Fruit fly (Drosophila melanogaster): ENCODE data around the gene CG9444.
A peak's percentile ranks its signal among the peaks of the same experiment; 100 is the strongest.

Gene CG9444

DNA sequence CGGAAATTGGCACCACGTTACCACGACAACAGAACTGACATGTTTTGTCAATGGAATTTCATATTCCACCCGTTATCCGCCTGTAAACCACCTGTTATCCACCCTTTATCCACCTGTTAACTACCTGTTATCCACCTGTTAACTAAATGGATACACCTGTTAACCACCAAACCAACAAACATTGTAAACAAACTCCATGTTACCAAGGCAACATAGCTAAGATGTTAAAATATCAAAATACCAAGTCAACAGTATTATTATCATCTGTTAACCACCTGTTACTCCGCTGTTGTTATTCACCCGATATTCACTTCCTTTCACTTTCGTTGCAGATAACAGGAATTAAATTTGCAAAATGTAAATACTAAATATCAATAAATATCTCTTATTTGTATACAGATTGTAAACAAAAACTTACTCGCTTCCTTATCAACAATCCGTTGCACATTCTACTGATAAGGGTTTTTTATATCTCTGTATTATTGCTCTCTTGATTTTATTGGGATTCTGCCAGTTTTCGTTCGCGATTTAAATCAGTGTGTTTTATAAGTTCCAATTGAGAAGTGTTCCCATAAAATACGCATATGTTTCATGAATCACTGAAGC is 9.0 kb downstream of the CG9444 start, which contains the start of gene Nepl12:
Gene Nepl12, plus strand, starts transcription at position 556 of the 606 bp plus-strand sequence.
- TF ChIP-seq rn (GFP tag; IDR thresholded peaks at IDR 0.05) (no peak), CG12605 (GFP tag; IDR thresholded peaks at IDR 0.05) (peak; percentile 41; the same call in 1 of the 2 replicates), Snoo (tag; optimal IDR thresholded peaks at IDR 0.05) (no peak), CG4496 (GFP tag; IDR thresholded peaks at IDR 0.05) (no peak), CG17806 (tag; optimal IDR thresholded peaks at IDR 0.05) (no peak), D1 (tag; optimal IDR thresholded peaks at IDR 0.05) (no peak)

DNA sequence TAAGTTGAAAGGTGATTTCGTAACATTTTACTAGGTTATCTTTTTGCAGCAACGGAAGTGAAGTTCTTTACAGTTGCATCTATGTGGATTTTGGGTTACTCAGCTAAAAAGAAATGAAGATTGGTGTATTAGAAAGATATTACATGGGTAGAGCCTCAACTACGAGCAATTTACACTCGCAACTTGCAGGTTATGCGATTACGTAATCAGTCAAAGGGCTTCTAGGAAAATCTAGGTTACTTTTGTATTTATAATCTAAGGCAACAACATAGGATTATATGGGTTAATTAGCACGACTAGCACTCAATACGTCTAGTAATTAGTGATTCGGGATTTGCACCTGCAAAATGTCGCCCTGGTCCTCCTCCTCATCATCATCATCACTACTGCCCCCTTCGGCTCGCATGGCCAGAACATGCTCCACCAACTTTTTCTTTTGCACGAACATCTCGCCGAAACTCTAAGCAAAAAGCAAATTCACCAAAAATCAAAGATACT is 9.8 kb downstream of the CG9444 start, which contains the start of gene Dhc1:
Gene Dhc1, minus strand, starts transcription at position 448 of the 498 bp plus-strand sequence.
- TF ChIP-seq CG10348 (GFP tag; IDR thresholded peaks at IDR 0.05) = no peak
- TF ChIP-seq fd96Ca (GFP tag; IDR thresholded peaks at IDR 0.05) = no peak
- TF ChIP-seq CG17806 (tag; optimal IDR thresholded peaks at IDR 0.05) = no peak
- TF ChIP-seq CG9948 (tag; optimal IDR thresholded peaks at IDR 0.05) = no peak
- no peak for TF ChIP-seq CG34367 (tag; optimal IDR thresholded peaks at IDR 0.05)
- TF ChIP-seq Pif1B (GFP tag; optimal IDR thresholded peaks at IDR 0.05) = no peak
- no peak for TF ChIP-seq CG32121 (GFP tag; IDR thresholded peaks at IDR 0.05)
- TF ChIP-seq Ets98B (GFP tag; IDR thresholded peaks at IDR 0.05) = no peak
- no peak for TF ChIP-seq CG12605 (GFP tag; IDR thresholded peaks at IDR 0.05)
- TF ChIP-seq CG15710 (tag; optimal IDR thresholded peaks at IDR 0.05) = no peak
- no peak for TF ChIP-seq CG4496 (GFP tag; IDR thresholded peaks at IDR 0.05)
- TF ChIP-seq CG13204 (GFP tag; optimal IDR thresholded peaks at IDR 0.05) = no peak
- no peak for TF ChIP-seq CG8159 (tag; optimal IDR thresholded peaks at IDR 0.05)
- TF ChIP-seq EcR (GFP tag; optimal IDR thresholded peaks at IDR 0.05) = no peak
- TF ChIP-seq Snoo (tag; optimal IDR thresholded peaks at IDR 0.05) = no peak

DNA sequence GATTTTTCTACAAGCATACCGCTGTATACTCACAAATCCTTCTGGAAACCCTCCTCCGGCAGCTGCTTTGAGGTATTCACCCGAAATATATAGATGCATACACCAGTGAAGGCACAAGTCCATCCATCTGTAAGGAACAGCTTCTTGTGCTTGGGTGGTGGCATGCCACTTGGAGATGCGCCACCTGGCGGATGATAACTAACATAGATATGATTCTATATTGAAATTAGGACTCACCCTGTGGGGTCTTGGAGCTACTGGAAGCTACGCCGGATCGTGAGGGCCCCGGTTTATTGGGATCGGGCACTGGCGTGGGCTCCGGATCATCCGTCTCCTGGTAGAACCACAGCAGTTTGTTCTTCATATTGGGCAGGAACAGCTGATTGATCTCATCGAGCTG is 10.9 kb downstream of the CG9444 start:
- no peak for TF ChIP-seq fd96Ca (GFP tag; IDR thresholded peaks at IDR 0.05)

DNA sequence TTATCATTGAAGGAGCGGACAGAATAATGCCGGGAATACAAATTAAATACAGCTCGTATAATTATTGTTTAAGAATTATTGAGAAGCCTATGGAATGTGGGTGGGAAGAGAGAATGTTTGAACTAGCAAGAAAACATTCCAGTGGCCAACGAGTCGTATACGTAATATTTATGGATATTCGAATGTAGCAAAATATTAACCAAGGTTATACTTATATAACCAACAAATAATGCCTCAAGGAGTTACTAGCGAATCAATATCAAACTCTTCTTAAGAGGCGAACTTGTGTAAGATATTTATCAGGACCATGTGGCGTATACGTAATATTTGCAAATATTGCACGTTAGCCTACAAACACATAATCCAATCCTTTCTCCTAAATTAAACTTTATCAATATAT is 18.7 kb downstream of the CG9444 start:
- no peak for TF ChIP-seq CG10348 (GFP tag; IDR thresholded peaks at IDR 0.05)
- TF ChIP-seq Pif1A (GFP tag; optimal IDR thresholded peaks at IDR 0.05) = no peak
- no peak for TF ChIP-seq CG8159 (tag; optimal IDR thresholded peaks at IDR 0.05)
- TF ChIP-seq Snoo (tag; optimal IDR thresholded peaks at IDR 0.05) = no peak

DNA sequence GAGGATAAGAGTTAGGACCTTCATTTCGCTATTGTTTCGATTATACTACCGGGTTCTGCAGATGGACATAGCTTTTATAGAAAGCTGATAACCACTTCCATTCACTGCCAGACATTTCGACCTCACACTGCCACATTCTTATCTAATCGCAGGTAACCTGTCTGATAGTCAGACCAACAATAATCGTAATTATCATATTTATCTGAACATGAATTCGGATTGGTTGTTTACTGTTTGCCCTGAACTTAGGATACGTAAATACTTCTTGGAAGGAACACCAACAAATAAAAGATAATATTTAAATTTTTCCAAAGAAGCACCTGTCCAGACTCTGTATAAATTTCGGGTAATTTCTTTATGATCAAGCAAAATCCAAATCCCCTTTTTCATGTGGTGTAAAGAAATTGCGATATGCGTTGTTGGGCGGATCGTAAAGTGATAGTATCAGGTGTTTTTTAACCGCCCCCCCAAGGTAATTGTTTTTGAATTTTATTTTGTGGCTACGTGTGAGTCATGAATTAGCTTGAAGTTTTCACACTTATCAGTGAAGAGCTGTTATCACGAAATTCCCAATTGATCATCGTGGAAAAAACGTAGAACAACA is 37.9 kb downstream of the CG9444 start, which contains the start of gene Fst:
Gene Fst, minus strand, starts transcription at position 51 of the 604 bp plus-strand sequence.
- TF ChIP-seq CG10348 (GFP tag; IDR thresholded peaks at IDR 0.05) (no peak), gl (tag; optimal IDR thresholded peaks at IDR 0.05) (no peak), CG14655 (GFP tag; optimal IDR thresholded peaks at IDR 0.05) (no peak)

DNA sequence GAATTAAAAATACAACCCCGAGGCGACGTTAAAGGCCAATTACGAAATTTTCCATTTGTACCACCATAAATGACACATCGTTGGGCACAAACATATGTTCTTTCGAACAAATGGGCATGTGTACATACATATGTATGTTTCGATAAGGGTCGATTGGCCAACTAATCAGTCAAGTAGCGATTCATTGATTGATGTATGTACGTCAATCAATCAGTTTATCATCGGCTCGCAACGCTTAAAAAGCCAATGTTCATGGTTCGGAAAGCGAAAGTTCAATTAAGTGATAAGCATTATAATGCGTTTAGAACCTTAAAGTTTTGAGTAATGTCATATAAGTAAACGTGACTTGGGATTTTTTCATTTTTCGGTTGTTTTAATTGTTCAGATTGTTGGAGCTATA is 39.4 kb downstream of the CG9444 start:
- no peak for TF ChIP-seq EcR (GFP tag; optimal IDR thresholded peaks at IDR 0.05)
- no peak for TF ChIP-seq CG8301 (tag; optimal IDR thresholded peaks at IDR 0.05)
- no peak for TF ChIP-seq CG9948 (tag; optimal IDR thresholded peaks at IDR 0.05)
- no peak for TF ChIP-seq CG34367 (tag; optimal IDR thresholded peaks at IDR 0.05)
- TF ChIP-seq CG14655 (GFP tag; optimal IDR thresholded peaks at IDR 0.05) = no peak
- TF ChIP-seq CG32121 (GFP tag; IDR thresholded peaks at IDR 0.05) = no peak
- TF ChIP-seq Pif1B (GFP tag; optimal IDR thresholded peaks at IDR 0.05) = no peak
- no peak for TF ChIP-seq CG12605 (GFP tag; IDR thresholded peaks at IDR 0.05)
- no peak for TF ChIP-seq CG4496 (GFP tag; IDR thresholded peaks at IDR 0.05)
- no peak for TF ChIP-seq Pif1A (GFP tag; optimal IDR thresholded peaks at IDR 0.05)
- no peak for TF ChIP-seq Ets98B (GFP tag; IDR thresholded peaks at IDR 0.05)
- TF ChIP-seq Snoo (tag; optimal IDR thresholded peaks at IDR 0.05) = no peak
- no peak for TF ChIP-seq D1 (tag; optimal IDR thresholded peaks at IDR 0.05)
- no peak for TF ChIP-seq CG15710 (tag; optimal IDR thresholded peaks at IDR 0.05)

DNA sequence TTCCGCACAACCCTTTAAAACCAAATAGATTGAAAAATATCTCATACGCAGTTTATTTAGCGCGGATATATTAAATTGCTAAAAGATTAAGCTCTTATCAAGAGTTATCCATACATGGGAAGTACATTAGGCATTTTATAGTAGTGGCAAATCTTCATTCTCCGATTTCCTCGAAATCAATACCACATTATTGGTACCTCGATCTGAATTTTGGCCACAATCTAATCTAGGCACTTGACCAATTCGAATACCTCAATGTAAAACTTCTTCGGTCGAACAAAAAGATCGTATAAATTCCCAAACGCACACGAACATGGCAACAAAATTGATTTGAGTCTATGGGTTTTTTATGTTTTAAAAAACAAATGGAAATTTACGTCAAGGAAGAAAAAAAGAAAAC is 40.1 kb downstream of the CG9444 start:
- no peak for TF ChIP-seq Snoo (tag; optimal IDR thresholded peaks at IDR 0.05)
- TF ChIP-seq CG14655 (GFP tag; optimal IDR thresholded peaks at IDR 0.05) = no peak
- TF ChIP-seq CG32121 (GFP tag; IDR thresholded peaks at IDR 0.05) = no peak
- TF ChIP-seq CG9948 (tag; optimal IDR thresholded peaks at IDR 0.05) = no peak
- no peak for TF ChIP-seq Pif1A (GFP tag; optimal IDR thresholded peaks at IDR 0.05)
- no peak for TF ChIP-seq fd96Ca (GFP tag; IDR thresholded peaks at IDR 0.05)
- TF ChIP-seq CG13204 (GFP tag; optimal IDR thresholded peaks at IDR 0.05) = no peak
- no peak for TF ChIP-seq gl (tag; optimal IDR thresholded peaks at IDR 0.05)
